Worm (Caenorhabditis elegans) whole organism, late embryonic: ENCODE results near the gene F07C6.2.
A peak's percentile ranks its signal among the peaks of the same experiment; 100 is the strongest.

ENCODE experiments used
- C08G9.2 ChIP-seq: sonication (generic microtip); optimal IDR thresholded peaks from 2 replicates; lab custom pipeline; 2016; ENCODE audit warnings: mild to moderate bottlenecking, missing genetic modification characterization, moderate library complexity, missing compliant biosample characterization
- F13H6.1 ChIP-seq: sonication (generic microtip); optimal IDR thresholded peaks from 2 replicates; lab custom pipeline; 2016; ENCODE audit warnings: missing genetic modification characterization, missing compliant biosample characterization
- ceh-14 ChIP-seq: sonication (generic microtip); optimal IDR thresholded peaks from 2 replicates; lab custom pipeline; 2016; ENCODE audit warnings: missing genotype, missing genetic modification characterization, missing compliant biosample characterization
- ceh-18 ChIP-seq: sonication (generic microtip); optimal IDR thresholded peaks from 2 replicates; lab custom pipeline; 2016; ENCODE audit warnings: missing genetic modification characterization, missing compliant biosample characterization
- ceh-2 ChIP-seq: sonication (generic microtip); optimal IDR thresholded peaks from 2 replicates; lab custom pipeline; 2016; ENCODE audit warnings: missing genotype, missing genetic modification characterization, missing compliant biosample characterization
- ceh-22 ChIP-seq: sonication (generic microtip); optimal IDR thresholded peaks from 2 replicates; lab custom pipeline; 2017; ENCODE audit warnings: missing biosample characterization, missing genetic modification characterization
- ceh-34 ChIP-seq: sonication (generic microtip); optimal IDR thresholded peaks from 2 replicates; lab custom pipeline; 2016; ENCODE audit warnings: mild to moderate bottlenecking, missing genetic modification characterization, missing compliant biosample characterization
- ceh-48 ChIP-seq: sonication (generic microtip); optimal IDR thresholded peaks from 2 replicates; lab custom pipeline; 2016; ENCODE audit warnings: missing genetic modification characterization, inconsistent platforms, missing compliant biosample characterization
- dmd-4 ChIP-seq: sonication (generic microtip); optimal IDR thresholded peaks from 2 replicates; lab custom pipeline; 2016; ENCODE audit warnings: borderline replicate concordance, missing genetic modification characterization, missing compliant biosample characterization
- elt-2 ChIP-seq: sonication (generic microtip); optimal IDR thresholded peaks from 2 replicates; lab custom pipeline; 2016; ENCODE audit warnings: missing genetic modification reagents, missing genetic modification characterization, missing compliant biosample characterization
- elt-4 ChIP-seq: sonication (generic microtip); optimal IDR thresholded peaks from 2 replicates; lab custom pipeline; 2016; ENCODE audit warnings: missing genetic modification characterization, missing compliant biosample characterization
- ets-4 ChIP-seq: sonication (generic microtip); optimal IDR thresholded peaks from 2 replicates; lab custom pipeline; 2016; ENCODE audit warnings: missing genetic modification characterization, missing compliant biosample characterization
- fax-1 ChIP-seq: sonication (generic microtip); optimal IDR thresholded peaks from 2 replicates; lab custom pipeline; 2016; ENCODE audit warnings: missing genotype, missing genetic modification characterization, missing compliant biosample characterization
- gmeb-2 ChIP-seq: sonication (generic microtip); optimal IDR thresholded peaks from 2 replicates; lab custom pipeline; 2016; ENCODE audit warnings: missing genetic modification characterization, inconsistent platforms, missing compliant biosample characterization
- hlh-13 ChIP-seq: fragments of 200-800 bp; sonication (Bioruptor generic); optimal IDR thresholded peaks from 2 replicates; lab custom pipeline; 2018; ENCODE audit warnings: mild to moderate bottlenecking, missing genetic modification characterization, missing compliant biosample characterization
- hlh-15 ChIP-seq: sonication (generic microtip); optimal IDR thresholded peaks from 2 replicates; lab custom pipeline; 2016; ENCODE audit warnings: missing genetic modification characterization, missing compliant biosample characterization
- hlh-30 ChIP-seq: sonication (generic microtip); optimal IDR thresholded peaks from 2 replicates; lab custom pipeline; 2017; ENCODE audit warnings: antibody characterized with exemption, missing genetic modification characterization, missing compliant biosample characterization; ENCODE audit not compliant: insufficient read depth
- madf-2 ChIP-seq: sonication (generic microtip); optimal IDR thresholded peaks from 2 replicates; lab custom pipeline; 2017; ENCODE audit warnings: missing genetic modification characterization, missing compliant biosample characterization
- nfya-1 ChIP-seq: sonication (generic microtip); optimal IDR thresholded peaks from 2 replicates; lab custom pipeline; 2017; ENCODE audit warnings: missing genetic modification characterization, mild to moderate bottlenecking, missing compliant biosample characterization, antibody characterized with exemption, moderate library complexity
- nhr-11 ChIP-seq: fragments of 150-350 bp; optimal IDR thresholded peaks from 2 replicates; lab custom pipeline; 2014; ENCODE audit warnings: missing biosample characterization, missing genetic modification characterization
- pax-1 ChIP-seq: fragments of 150-350 bp; optimal IDR thresholded peaks from 2 replicates; lab custom pipeline; 2014; ENCODE audit warnings: missing biosample characterization, missing genetic modification characterization
- pha-4 ChIP-seq: fragments of 150-350 bp; optimal IDR thresholded peaks from 2 replicates; lab custom pipeline; 2018; ENCODE audit warnings: missing biosample characterization, missing genetic modification reagents, missing genetic modification characterization
- pros-1 ChIP-seq: fragments of 150-350 bp; optimal IDR thresholded peaks from 2 replicates; lab custom pipeline; 2014; ENCODE audit warnings: missing biosample characterization, missing genetic modification reagents, missing genetic modification characterization
- sox-2 ChIP-seq: fragments of 200-800 bp; sonication (Bioruptor generic); IDR thresholded peaks from 2 replicates; pipeline ENCODE4 v1.3.6; 2022; ENCODE audit warnings: missing genetic modification reagents, missing genetic modification characterization, missing compliant biosample characterization
- syd-9 ChIP-seq: sonication (generic microtip); optimal IDR thresholded peaks from 2 replicates; lab custom pipeline; 2016; ENCODE audit warnings: mild to moderate bottlenecking, missing genetic modification characterization, moderate library complexity, missing compliant biosample characterization
- unc-3 ChIP-seq, 2 experiments: fragments of 200-800 bp in 1 of 2; sonication (Bioruptor generic) in 1 of 2; sonication (generic microtip) in 1 of 2; conservative IDR thresholded peaks in 1 of 2; optimal IDR thresholded peaks in 1 of 2; 2 replicates each; pipeline versions ENCODE4 v1.3.6 to Lab custom; 2016 to 2022; ENCODE audit warnings: missing compliant biosample characterization in 2 of 2, missing genetic modification characterization in 2 of 2, missing genetic modification reagents in 1 of 2
- unc-42 ChIP-seq: sonication (generic microtip); optimal IDR thresholded peaks from 2 replicates; lab custom pipeline; 2016; ENCODE audit warnings: missing genotype, missing genetic modification characterization, missing compliant biosample characterization
- unc-55 ChIP-seq: sonication (generic microtip); optimal IDR thresholded peaks from 2 replicates; lab custom pipeline; 2017; ENCODE audit warnings: missing biosample characterization, missing genetic modification reagents, missing genetic modification characterization
- zip-5 ChIP-seq: sonication (generic microtip); optimal IDR thresholded peaks from 2 replicates; lab custom pipeline; 2016; ENCODE audit warnings: missing genetic modification characterization, missing compliant biosample characterization
- ztf-16 ChIP-seq: sonication (generic microtip); optimal IDR thresholded peaks from 2 replicates; lab custom pipeline; 2017; ENCODE audit warnings: missing genetic modification characterization, missing compliant biosample characterization

F07C6.2 gene

ce11 chrIV:12817539-12817938, 26.6 kb downstream of the F07C6.2 start:
- TF ChIP-seq ceh-18 (tag; lab: Kevin White, UChicago) (no peak), ceh-2 (tag; lab: Kevin White, UChicago) (no peak), pha-4 (tag; lab: Kevin White, UChicago) (no peak), pros-1 (tag; lab: Kevin White, UChicago) (no peak), hlh-30 (tag; lab: Kevin White, UChicago) (no peak), elt-4 (tag; lab: Kevin White, UChicago) (no peak), ceh-34 (no peak), ztf-16 (tag; lab: Kevin White, UChicago) (no peak)

ce11 chrIV:12825304-12825703, 34.3 kb downstream of the F07C6.2 start, which contains the start of gene M02B1.4:
Gene M02B1.4 (minus strand): TSS chrIV:12825312.
- TF ChIP-seq ceh-22 (tag; lab: Kevin White, UChicago): no peak
- no peak for TF ChIP-seq pha-4 (tag; lab: Kevin White, UChicago)
- no peak for TF ChIP-seq zip-5

ce11 chrIV:12830829-12831392, 39.9 kb downstream of the F07C6.2 start:
- TF ChIP-seq fax-1 (tag; lab: Kevin White, UChicago): no peak
- no peak for TF ChIP-seq ceh-14 (tag; lab: Kevin White, UChicago)
- peak; percentile 49 for TF ChIP-seq ceh-48 (tag; lab: Kevin White, UChicago)
- no peak for TF ChIP-seq zip-5
- TF ChIP-seq sox-2 (GFP tag; lab: Robert Waterston, UW): no peak
- no peak for TF ChIP-seq unc-55 (GFP tag; lab: Kevin White, UChicago)
- TF ChIP-seq unc-42: no peak
- TF ChIP-seq, all 69 proteins: peak for 1

- TF ChIP-seq pax-1: no peak
- TF ChIP-seq C08G9.2 (tag; lab: Kevin White, UChicago): no peak
- no peak for TF ChIP-seq hlh-15
- TF ChIP-seq elt-2 (tag; lab: Kevin White, UChicago): no peak
- no peak for TF ChIP-seq dmd-4 (tag; lab: Kevin White, UChicago)
- no peak for TF ChIP-seq F13H6.1 (tag; lab: Kevin White, UChicago)
- TF ChIP-seq madf-2 (tag; lab: Kevin White, UChicago): no peak
- TF ChIP-seq nfya-1 (tag; lab: Kevin White, UChicago): no peak
- TF ChIP-seq gmeb-2 (tag; lab: Kevin White, UChicago): no peak
- no peak for TF ChIP-seq fax-1 (tag; lab: Kevin White, UChicago)
- TF ChIP-seq unc-3 (GFP tag; conservative IDR thresholded peaks at IDR 0.05; lab: Robert Waterston, UW): no peak
- no peak for TF ChIP-seq unc-3 (tag; optimal IDR thresholded peaks at IDR 0.05; lab: Kevin White, UChicago)
- TF ChIP-seq ets-4 (tag; lab: Kevin White, UChicago): no peak
- TF ChIP-seq syd-9 (tag; lab: Kevin White, UChicago): no peak
- no peak for TF ChIP-seq nhr-11 (tag; lab: Kevin White, UChicago)
- TF ChIP-seq zip-5: no peak
- no peak for TF ChIP-seq hlh-13 (GFP tag; lab: Kevin White, UChicago)
- TF ChIP-seq pha-4 (tag; lab: Kevin White, UChicago): no peak
- no peak for TF ChIP-seq ceh-34
- TF ChIP-seq, all 69 proteins: peak for 0
These were observed 40.9 kb downstream of the F07C6.2 start for ce11 chrIV:12831609-12832500.
